Worm (Caenorhabditis elegans): ENCODE data around the gene hrpk-2.

The hrpk-2 gene

ce11 chrIII:8013582-8013981 is 26.7 kb downstream of the hrpk-2 start:
- TF ChIP-seq nhr-76 (tag; optimal IDR thresholded peaks at IDR 0.05) (no peak), tbx-8 (GFP tag; optimal IDR thresholded peaks at IDR 0.05) (no peak), unc-120 (tag; optimal IDR thresholded peaks at IDR 0.05; ENCODE audit: poor library complexity, severe bottlenecking) (no peak), unc-62 (GFP tag; optimal IDR thresholded peaks at IDR 0.05) (no peak), sptf-1 (tag; optimal IDR thresholded peaks at IDR 0.05) (no peak), elt-1 (tag; optimal IDR thresholded peaks at IDR 0.05; ENCODE audit: borderline replicate concordance, insufficient read depth) (no peak), zip-8 (tag; optimal IDR thresholded peaks at IDR 0.05) (no peak), hlh-1 (tag; optimal IDR thresholded peaks at IDR 0.05) (no peak), cnd-1 (tag; optimal IDR thresholded peaks at IDR 0.05) (no peak)

ce11 chrIII:8016438-8016837 is 29.5 kb downstream of the hrpk-2 start, which contains the start of gene F44B9.5:
F44B9.5 (minus strand) TSS chrIII:8016538.
- TF ChIP-seq mls-2 (tag; optimal IDR thresholded peaks at IDR 0.05) (no peak), nhr-2 (tag; optimal IDR thresholded peaks at IDR 0.05) (no peak), lin-32 (GFP tag; optimal IDR thresholded peaks at IDR 0.05) (no peak), drap-1 (GFP tag; optimal IDR thresholded peaks at IDR 0.05) (no peak), M03D4.4 (tag; optimal IDR thresholded peaks at IDR 0.05) (no peak), bed-3 (GFP tag; optimal IDR thresholded peaks at IDR 0.05) (no peak), ceh-39 (tag; optimal IDR thresholded peaks at IDR 0.05) (no peak), sem-2 (GFP tag; optimal IDR thresholded peaks at IDR 0.05) (no peak), unc-62 (GFP tag; optimal IDR thresholded peaks at IDR 0.05) (no peak), nhr-76 (tag; optimal IDR thresholded peaks at IDR 0.05) (no peak), ham-2 (GFP tag; optimal IDR thresholded peaks at IDR 0.05) (no peak), flh-1 (GFP tag; optimal IDR thresholded peaks at IDR 0.05) (no peak), blmp-1 (tag; optimal IDR thresholded peaks at IDR 0.05) (no peak), elt-3 (tag; optimal IDR thresholded peaks at IDR 0.05) (no peak), mab-5 (tag; optimal IDR thresholded peaks at IDR 0.05) (no peak), lin-13 (tag; optimal IDR thresholded peaks at IDR 0.05) (no peak), nhr-12 (tag; optimal IDR thresholded peaks at IDR 0.05) (no peak)

- TF ChIP-seq M03D4.4 (tag; optimal IDR thresholded peaks at IDR 0.05) = no peak
- no peak for TF ChIP-seq mls-2 (tag; optimal IDR thresholded peaks at IDR 0.05)
- no peak for TF ChIP-seq sptf-1 (tag; optimal IDR thresholded peaks at IDR 0.05)
- TF ChIP-seq ceh-83 (GFP tag; optimal IDR thresholded peaks at IDR 0.05) = no peak
- no peak for TF ChIP-seq ham-2 (GFP tag; optimal IDR thresholded peaks at IDR 0.05)
- no peak for TF ChIP-seq lsy-2 (tag; optimal IDR thresholded peaks at IDR 0.05)
- TF ChIP-seq snpc-4 (tag; optimal IDR thresholded peaks at IDR 0.05) = no peak
- no peak for TF ChIP-seq elt-3 (tag; optimal IDR thresholded peaks at IDR 0.05)
- no peak for TF ChIP-seq nhr-237 (tag; optimal IDR thresholded peaks at IDR 0.05)
- no peak for TF ChIP-seq drap-1 (GFP tag; optimal IDR thresholded peaks at IDR 0.05)
- no peak for TF ChIP-seq ztf-11 (tag; optimal IDR thresholded peaks at IDR 0.05)
These were observed 30.1 kb downstream of the hrpk-2 start for ce11 chrIII:8017053-8017452.

- TF ChIP-seq nhr-237 (tag; optimal IDR thresholded peaks at IDR 0.05) (peak; percentile 70), sem-2 (GFP tag; optimal IDR thresholded peaks at IDR 0.05) (no peak), zip-8 (tag; optimal IDR thresholded peaks at IDR 0.05) (no peak), drap-1 (GFP tag; optimal IDR thresholded peaks at IDR 0.05) (peak; percentile 43), elt-3 (tag; optimal IDR thresholded peaks at IDR 0.05) (peak; percentile 32), snpc-4 (tag; optimal IDR thresholded peaks at IDR 0.05) (no peak), ces-1 (GFP tag; optimal IDR thresholded peaks at IDR 0.05) (no peak), cnd-1 (tag; optimal IDR thresholded peaks at IDR 0.05) (no peak), nhr-2 (tag; optimal IDR thresholded peaks at IDR 0.05) (peak; percentile 36), ceh-83 (GFP tag; optimal IDR thresholded peaks at IDR 0.05) (no peak), ceh-39 (tag; optimal IDR thresholded peaks at IDR 0.05) (peak; percentile 97), nhr-12 (tag; optimal IDR thresholded peaks at IDR 0.05) (no peak), nhr-28 (tag; optimal IDR thresholded peaks at IDR 0.05) (no peak), lin-13 (tag; optimal IDR thresholded peaks at IDR 0.05) (peak; percentile 86), hlh-1 (tag; optimal IDR thresholded peaks at IDR 0.05) (peak; percentile 14), unc-39 (tag; optimal IDR thresholded peaks at IDR 0.05) (no peak), ham-2 (GFP tag; optimal IDR thresholded peaks at IDR 0.05) (peak; percentile 53), tbx-8 (GFP tag; optimal IDR thresholded peaks at IDR 0.05) (no peak), bed-3 (GFP tag; optimal IDR thresholded peaks at IDR 0.05) (no peak), lin-32 (GFP tag; optimal IDR thresholded peaks at IDR 0.05) (no peak), flh-1 (GFP tag; optimal IDR thresholded peaks at IDR 0.05) (no peak), elt-1 (tag; optimal IDR thresholded peaks at IDR 0.05; ENCODE audit: borderline replicate concordance, insufficient read depth) (peak; percentile 47), lsy-2 (tag; optimal IDR thresholded peaks at IDR 0.05) (peak; percentile 79), pha-4 (tag; optimal IDR thresholded peaks at IDR 0.05) (peak; percentile 54), blmp-1 (tag; optimal IDR thresholded peaks at IDR 0.05) (no peak), unc-120 (tag; optimal IDR thresholded peaks at IDR 0.05; ENCODE audit: poor library complexity, severe bottlenecking) (peak; percentile 90), sptf-1 (tag; optimal IDR thresholded peaks at IDR 0.05) (peak; percentile 44), ztf-11 (tag; optimal IDR thresholded peaks at IDR 0.05) (no peak), nhr-76 (tag; optimal IDR thresholded peaks at IDR 0.05) (no peak), ceh-43 (GFP tag; optimal IDR thresholded peaks at IDR 0.05) (peak; percentile 24), M03D4.4 (tag; optimal IDR thresholded peaks at IDR 0.05) (peak; percentile 56), mab-5 (tag; optimal IDR thresholded peaks at IDR 0.05) (no peak), mep-1 (tag; optimal IDR thresholded peaks at IDR 0.05) (peak; percentile 87), mls-2 (tag; optimal IDR thresholded peaks at IDR 0.05) (peak; percentile 59), unc-62 (GFP tag; optimal IDR thresholded peaks at IDR 0.05) (peak; percentile 97)
These were observed 34.0 kb downstream of the hrpk-2 start, which contains the start of gene lin-36 for ce11 chrIII:8020823-8021332. lin-36 (minus strand) TSS chrIII:8020873.

All from whole organism, mixed stage, embryonic.